Fruit fly (Drosophila melanogaster): ENCODE results near the gene shtd.
A peak's percentile ranks its signal among the peaks of the same experiment; 100 is the strongest.

The shtd gene

DNA sequence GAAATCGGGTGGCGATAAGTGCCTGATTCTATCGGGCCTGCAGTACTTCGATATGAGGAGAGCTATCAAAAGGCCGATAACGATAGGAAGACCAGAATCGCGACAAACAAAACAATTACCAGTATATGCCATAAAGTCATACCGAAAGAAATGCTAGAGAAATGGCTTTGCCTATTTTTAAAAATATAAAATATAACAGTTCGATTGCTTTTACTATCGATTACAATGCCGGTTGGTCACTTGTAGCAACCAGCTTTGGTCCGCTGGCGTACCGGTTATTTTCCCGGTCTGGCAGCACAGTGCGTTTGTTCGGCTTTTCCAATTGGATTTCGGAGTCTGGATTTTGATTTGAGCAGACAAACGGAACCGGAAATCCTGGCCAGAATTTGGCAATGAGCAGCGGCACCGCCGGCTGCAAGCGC, at the start of gene shtd, which contains the start of the genes CG6294 and CG6299:
Gene shtd (minus strand): TSS at position 6 of the 422 bp plus-strand sequence.
Gene CG6294 (plus strand): TSS at position 287 of the 422 bp plus-strand sequence.
Gene CG6299 (plus strand): TSS at position 287 of the 422 bp plus-strand sequence.
- TF ChIP-seq insv (optimal IDR thresholded peaks at IDR 0.05): peak; percentile 87
- no peak for TF ChIP-seq psq (optimal IDR thresholded peaks at IDR 0.05)

DNA sequence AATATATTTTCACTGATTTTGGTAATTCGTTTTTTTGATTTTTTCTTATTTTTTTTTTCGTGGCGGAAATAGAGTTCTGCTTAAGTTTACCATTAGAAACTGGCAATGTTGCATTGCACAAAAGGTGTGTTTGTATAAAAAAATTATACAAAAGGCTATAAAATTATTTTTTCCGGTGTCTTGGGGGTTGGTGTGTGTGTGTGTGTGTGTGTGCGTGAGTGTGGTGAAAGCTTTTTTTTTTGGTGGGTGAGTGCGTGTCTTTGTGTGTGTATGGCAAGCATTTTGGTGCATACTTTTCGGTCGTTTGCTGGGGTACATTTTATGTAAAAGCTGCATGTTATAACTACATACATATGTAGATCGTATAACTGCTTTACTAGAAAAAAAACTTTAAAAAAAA, 49.2 kb upstream of the shtd start:
- no peak for TF ChIP-seq psq (optimal IDR thresholded peaks at IDR 0.05)
- no peak for TF ChIP-seq insv (optimal IDR thresholded peaks at IDR 0.05)
- no peak for TF ChIP-seq h (optimal IDR thresholded peaks at IDR 0.05)
- no peak for TF ChIP-seq Myc (optimal IDR thresholded peaks at IDR 0.05)
- no peak for TF ChIP-seq ttk (optimal IDR thresholded peaks at IDR 0.05)
- no peak for TF ChIP-seq Sin3A (optimal IDR thresholded peaks at IDR 0.05)

DNA sequence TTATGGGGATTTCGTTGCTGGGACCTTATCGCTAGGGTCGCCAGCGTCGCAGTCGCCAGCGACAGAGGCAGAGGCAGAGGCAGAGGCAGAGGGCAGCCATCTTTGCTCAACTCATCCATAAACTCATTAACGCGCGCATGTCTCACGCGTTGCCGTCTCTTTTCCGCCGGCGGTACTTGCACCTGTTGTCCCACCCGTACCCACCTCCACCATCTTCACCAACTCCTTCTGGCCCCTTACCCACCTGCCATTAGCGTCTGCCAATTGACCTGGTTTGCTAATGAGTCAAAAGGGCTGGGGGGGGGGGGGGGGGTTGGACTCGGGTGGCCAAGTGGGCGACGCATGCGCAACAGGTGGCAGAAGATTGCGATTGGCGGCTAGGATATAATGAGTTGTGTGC, 40.6 kb upstream of the shtd start:
- no peak for TF ChIP-seq Myc (optimal IDR thresholded peaks at IDR 0.05)
- no peak for TF ChIP-seq h (optimal IDR thresholded peaks at IDR 0.05)
- TF ChIP-seq insv (optimal IDR thresholded peaks at IDR 0.05): no peak
- TF ChIP-seq Sin3A (optimal IDR thresholded peaks at IDR 0.05): no peak
- no peak for TF ChIP-seq psq (optimal IDR thresholded peaks at IDR 0.05)
- peak; percentile 54 for TF ChIP-seq ttk (optimal IDR thresholded peaks at IDR 0.05)

DNA sequence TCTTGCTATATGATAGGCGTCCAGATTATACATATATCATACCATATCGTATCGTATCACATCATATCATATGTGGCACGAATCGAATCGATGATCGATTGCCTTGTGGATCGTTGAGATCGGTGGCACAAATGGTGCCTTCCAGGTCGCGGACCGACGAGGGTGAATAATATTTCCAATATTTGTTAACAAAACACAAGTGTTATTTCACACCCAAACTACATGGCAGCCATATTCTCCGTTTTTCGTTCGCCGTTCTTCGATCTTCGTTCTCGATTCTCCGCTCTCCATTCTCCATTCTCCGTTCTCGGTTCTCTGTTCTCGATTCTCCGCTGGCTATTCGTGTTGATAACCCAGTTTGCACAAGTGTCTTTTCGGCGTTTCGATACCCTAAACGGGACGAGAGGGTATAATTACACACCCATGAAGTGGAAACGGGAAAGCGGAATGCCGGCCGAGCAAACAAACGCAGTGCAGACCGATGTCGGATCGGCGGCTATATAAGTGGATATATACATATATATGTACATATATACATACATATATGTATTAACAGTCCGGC, 39.5 kb upstream of the shtd start:
- no peak for TF ChIP-seq Myc (optimal IDR thresholded peaks at IDR 0.05)
- no peak for TF ChIP-seq insv (optimal IDR thresholded peaks at IDR 0.05)
- no peak for TF ChIP-seq psq (optimal IDR thresholded peaks at IDR 0.05)
- TF ChIP-seq Sin3A (optimal IDR thresholded peaks at IDR 0.05): no peak
- TF ChIP-seq h (optimal IDR thresholded peaks at IDR 0.05): no peak
- TF ChIP-seq ttk (optimal IDR thresholded peaks at IDR 0.05): no peak

DNA sequence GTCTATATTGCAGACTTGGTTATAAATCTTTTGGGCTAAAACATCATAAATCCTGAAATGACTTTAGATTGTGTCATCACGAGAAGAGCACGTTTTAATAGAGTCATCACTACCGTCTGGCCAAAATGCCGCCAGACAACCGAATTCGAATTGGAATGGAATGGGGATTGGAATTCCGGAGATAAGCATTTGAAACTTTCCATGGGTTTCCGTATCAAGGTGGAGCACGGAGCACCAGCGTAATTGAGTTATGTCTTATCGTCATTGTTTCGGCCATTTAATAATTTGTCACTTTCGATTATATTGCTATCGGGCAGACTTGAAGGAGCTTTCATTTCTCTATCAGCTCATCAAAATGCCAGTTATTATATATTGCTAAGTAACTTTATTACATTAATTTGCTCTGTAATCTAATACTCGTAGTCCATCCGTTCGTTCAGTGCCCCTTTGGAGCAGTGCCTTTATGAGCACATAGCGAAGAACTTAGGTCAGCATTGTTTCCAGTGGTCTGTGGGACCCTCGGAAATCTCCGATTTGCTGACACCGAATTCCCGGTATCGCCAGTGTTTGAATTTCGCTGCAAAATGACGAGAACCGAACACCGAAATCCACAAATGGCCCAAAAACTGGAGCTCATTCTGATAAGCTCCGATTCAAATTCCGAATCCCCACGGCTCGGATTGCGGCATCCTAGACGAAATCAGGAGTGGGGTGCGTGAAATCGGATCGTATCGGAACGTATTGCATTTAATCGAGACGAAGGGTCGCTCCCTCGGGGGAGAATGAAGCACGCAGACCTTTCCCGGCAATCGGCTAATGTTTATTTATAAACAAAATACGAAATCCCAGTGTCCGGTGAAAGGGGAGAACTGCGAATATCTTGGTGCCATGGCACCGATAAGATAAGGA, 38.0 kb upstream of the shtd start:
- no peak for TF ChIP-seq Myc (optimal IDR thresholded peaks at IDR 0.05)

DNA sequence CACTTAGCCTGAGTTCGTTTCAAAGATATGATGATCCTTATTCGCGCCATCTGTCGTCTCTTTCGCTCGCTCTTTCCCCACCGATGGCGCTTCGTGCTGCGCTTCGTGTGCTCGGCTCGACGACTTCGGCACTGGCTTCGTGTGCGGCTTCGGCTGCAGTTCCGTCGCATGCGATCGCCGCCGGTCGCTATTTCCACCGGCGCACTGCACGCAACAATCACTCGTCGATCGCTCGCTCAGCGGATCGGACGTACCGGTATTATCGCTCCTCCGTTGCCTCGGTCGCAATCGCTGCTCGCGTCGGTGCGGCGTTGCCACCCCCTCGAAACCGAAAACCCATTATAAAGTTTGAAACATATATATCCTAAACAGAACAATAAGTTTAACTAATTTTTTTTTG, 36.5 kb upstream of the shtd start:
- no peak for TF ChIP-seq psq (optimal IDR thresholded peaks at IDR 0.05)
- no peak for TF ChIP-seq insv (optimal IDR thresholded peaks at IDR 0.05)
- TF ChIP-seq Myc (optimal IDR thresholded peaks at IDR 0.05): no peak

DNA sequence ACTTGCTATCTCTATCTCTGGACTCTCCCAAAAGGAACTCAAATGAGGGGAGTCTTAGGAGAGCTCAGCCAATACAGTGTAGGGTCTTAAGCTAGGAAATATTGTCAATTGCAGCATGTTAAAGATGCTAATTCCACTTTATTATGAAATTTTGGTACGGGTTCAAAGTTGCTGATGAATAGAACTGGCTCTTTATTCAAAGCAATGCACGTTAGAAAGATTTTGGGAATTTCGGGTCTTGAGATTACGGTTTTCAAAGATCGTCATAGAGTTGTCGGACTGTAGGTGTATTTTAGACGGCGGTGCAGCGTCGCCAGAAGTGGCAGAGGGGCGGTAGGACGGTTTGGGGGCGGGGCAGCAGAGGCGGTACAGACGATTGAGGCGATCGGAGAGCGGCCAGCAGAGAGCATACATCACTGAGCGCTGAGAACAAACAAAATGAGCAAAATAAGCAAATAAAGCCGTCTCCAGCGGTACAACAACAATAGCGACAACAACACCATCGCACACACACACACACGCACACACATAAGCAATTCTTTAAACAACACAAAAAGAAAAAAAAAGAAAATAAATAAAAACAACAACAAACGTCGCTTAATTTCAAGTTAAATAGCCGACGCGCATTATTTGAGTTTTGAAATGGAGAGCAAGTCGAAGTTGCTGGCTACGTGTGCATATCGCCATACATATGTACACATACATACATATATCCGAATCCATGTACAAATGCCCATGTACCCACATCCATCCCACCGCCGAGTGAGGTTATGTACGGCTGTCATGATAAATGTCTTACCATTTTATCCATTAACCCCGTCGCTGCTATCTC, 35.4 kb upstream of the shtd start:
- TF ChIP-seq Sin3A (optimal IDR thresholded peaks at IDR 0.05) (no peak), Myc (optimal IDR thresholded peaks at IDR 0.05) (no peak)

DNA sequence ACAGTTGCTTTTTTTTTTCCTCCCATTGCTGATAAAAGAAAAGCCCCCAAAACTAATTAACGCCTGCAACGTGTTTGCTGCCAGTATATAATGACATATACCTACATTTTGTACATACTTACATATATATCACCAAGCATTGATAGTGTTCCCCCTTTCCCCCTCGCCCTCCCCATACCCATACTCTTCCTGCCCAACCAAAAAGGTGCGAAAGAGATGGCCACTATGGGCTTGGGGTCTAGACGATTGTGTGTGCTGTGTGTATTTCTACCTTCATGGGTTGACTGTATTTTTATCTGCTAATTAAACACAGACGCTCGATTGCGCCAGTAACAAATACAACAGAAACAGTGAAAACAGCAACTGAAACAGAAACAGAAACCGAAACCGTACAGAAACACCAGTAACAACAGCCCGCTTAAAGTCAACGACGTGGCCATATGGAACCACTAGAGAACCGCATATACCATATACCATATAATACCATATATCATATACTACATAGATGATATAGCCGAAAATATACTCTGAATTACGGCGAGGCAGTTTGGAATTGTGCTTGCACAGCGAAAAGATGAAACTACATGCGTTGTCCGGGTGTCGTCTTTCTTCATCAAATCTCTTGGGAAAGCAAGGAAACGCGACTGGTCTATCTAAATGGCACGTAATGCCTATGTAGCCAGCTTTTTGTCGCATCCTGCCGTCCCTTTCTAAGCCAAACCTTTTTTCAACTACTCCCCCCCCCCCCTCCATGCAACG, 34.6 kb upstream of the shtd start:
- no peak for TF ChIP-seq psq (optimal IDR thresholded peaks at IDR 0.05)
- no peak for TF ChIP-seq ttk (optimal IDR thresholded peaks at IDR 0.05)

DNA sequence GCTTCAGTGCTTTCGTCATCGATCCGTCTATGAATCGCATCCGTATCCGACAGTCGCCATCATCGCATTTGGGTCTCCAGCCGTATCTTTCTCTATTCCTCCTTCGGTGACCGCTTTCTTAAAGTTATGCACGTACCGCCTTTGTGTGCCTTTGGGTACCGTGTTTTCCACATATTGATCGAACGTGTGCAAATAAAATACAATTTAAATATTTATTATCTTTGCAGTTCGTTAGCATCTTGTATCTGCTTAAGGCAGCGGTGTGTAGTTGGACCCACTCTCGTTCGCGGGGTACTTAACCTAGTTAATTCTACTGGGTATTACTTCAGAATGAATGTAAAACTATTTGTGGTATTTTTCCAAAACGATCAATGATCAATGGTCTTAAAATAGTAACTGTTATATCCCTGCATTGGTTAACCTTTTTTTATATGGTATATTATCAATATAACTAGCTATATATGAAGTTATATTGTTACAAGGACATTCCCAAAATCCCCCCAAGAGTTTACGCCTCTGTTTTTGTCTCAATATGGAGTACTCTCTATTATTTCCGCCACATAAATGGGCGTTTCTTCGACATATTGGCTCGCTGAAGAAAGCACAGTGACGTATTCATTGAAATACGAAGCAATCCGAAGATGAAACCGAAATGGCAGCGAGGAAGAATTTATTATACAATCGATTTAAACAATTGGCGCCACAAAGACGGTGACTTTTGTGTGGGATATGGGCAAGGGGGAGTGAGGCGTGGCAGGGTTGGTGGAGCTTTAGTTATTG, 33.5 kb upstream of the shtd start:
- TF ChIP-seq Sin3A (optimal IDR thresholded peaks at IDR 0.05): no peak
- no peak for TF ChIP-seq h (optimal IDR thresholded peaks at IDR 0.05)
- TF ChIP-seq psq (optimal IDR thresholded peaks at IDR 0.05): no peak
- no peak for TF ChIP-seq insv (optimal IDR thresholded peaks at IDR 0.05)
- TF ChIP-seq ttk (optimal IDR thresholded peaks at IDR 0.05): no peak
- no peak for TF ChIP-seq Myc (optimal IDR thresholded peaks at IDR 0.05)

DNA sequence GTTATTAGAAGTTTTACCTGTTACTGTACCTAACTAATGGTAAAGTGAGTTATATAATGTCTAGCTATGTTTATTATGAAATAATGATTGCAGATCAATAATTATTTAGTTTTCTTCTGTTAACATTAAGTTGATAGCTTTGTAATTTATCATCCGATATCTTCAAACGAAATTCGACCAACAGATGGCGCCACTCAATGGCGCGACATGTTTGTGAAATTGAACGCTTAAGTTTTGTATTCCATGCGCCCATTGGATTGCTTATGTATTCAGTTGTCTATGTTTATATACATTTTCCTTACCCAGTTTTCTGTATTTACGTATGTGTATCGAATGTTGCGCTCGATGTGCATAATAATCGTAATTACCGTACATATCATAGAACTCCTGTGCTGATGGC, 28.3 kb upstream of the shtd start:
- no peak for TF ChIP-seq ttk (optimal IDR thresholded peaks at IDR 0.05)
- TF ChIP-seq Myc (optimal IDR thresholded peaks at IDR 0.05): no peak
- TF ChIP-seq Sin3A (optimal IDR thresholded peaks at IDR 0.05): no peak
- TF ChIP-seq insv (optimal IDR thresholded peaks at IDR 0.05): no peak
- TF ChIP-seq psq (optimal IDR thresholded peaks at IDR 0.05): no peak

DNA sequence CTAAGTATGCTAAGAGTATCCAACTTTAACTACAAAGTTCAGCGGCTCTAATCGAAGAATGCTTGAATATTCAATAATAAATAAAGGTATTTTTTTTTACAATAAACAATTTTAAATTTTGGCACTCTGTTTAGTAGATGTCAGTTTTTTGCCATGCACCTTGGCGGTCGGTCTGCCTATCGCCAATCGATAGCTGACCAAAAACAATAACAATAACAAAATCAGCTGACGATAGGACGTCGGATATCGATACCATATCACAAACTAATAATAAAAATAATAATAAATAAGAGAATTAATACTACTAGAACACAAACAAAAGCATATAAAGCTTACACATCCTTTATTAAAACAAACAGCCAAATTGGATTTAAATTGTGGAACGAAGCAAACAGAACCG, 24.4 kb upstream of the shtd start, which contains the start of gene Gmap:
Gene Gmap (plus strand): TSS at position 241 of the 400 bp plus-strand sequence.
- TF ChIP-seq insv (optimal IDR thresholded peaks at IDR 0.05): no peak
- no peak for TF ChIP-seq ttk (optimal IDR thresholded peaks at IDR 0.05)
- no peak for TF ChIP-seq Sin3A (optimal IDR thresholded peaks at IDR 0.05)
- TF ChIP-seq Myc (optimal IDR thresholded peaks at IDR 0.05): no peak
- no peak for TF ChIP-seq h (optimal IDR thresholded peaks at IDR 0.05)
- TF ChIP-seq psq (optimal IDR thresholded peaks at IDR 0.05): no peak

All from Kc167 (cell line).